Fruit fly (Drosophila melanogaster) Kc167 (cell line): ENCODE measurements around the gene CG15212.

Experiments
- Myc ChIP-seq: fragments of >200 bp; optimal IDR thresholded peaks from 2 replicates; lab custom pipeline; 2017; ENCODE audit warnings: missing external identifiers
- h ChIP-seq: fragments of >200 bp; optimal IDR thresholded peaks from 3 replicates; lab custom pipeline; 2018; ENCODE audit warnings: missing external identifiers
- insv ChIP-seq: fragments of >200 bp; optimal IDR thresholded peaks from 3 replicates; lab custom pipeline; 2018; ENCODE audit warnings: missing external identifiers
- psq ChIP-seq: fragments of >200 bp; optimal IDR thresholded peaks from 2 replicates; lab custom pipeline; 2017; ENCODE audit warnings: missing external identifiers
- ttk ChIP-seq: sonication (Bioruptor generic); optimal IDR thresholded peaks from 2 replicates; lab custom pipeline; 2017; ENCODE audit warnings: missing external identifiers

DNA sequence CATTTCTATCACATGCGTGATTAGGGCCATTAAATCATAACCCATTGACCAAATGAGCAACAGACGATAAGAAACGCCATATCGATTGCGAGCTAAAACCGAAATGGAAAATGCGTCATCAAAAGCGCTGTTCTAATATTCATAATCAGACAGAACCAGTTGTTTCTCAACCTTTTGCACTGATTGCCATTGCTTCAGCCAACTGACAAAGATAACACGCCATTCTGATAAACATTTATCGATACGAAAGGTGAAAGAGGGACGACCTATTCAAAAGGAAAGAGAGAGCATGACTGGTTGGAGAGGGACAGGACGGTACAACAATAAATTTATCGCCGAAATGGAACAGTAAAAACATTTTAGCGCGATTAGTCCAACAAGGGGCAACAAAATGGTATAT, 45.4 kb downstream of the CG15212 start:
- TF ChIP-seq Myc (no peak), insv (lab: Kevin White, UChicago) (no peak), ttk (lab: Kevin White, UChicago) (no peak), h (lab: Kevin White, UChicago) (no peak), psq (no peak)
